Fruit fly (Drosophila melanogaster) whole organism, embryonic: ENCODE measurements around the gene Sk2.

Experiments used
- CG11398 ChIP-seq: fragments of 200-800 bp; sonication (Bioruptor generic); optimal IDR thresholded peaks from 2 replicates; lab custom pipeline; 2016; ENCODE audit warnings: missing biosample characterization, missing genetic modification characterization
- CG11504 ChIP-seq: fragments of 200-800 bp; sonication (Bioruptor generic); optimal IDR thresholded peaks from 3 replicates; lab custom pipeline; 2019; ENCODE audit warnings: missing biosample characterization, mild to moderate bottlenecking, missing genetic modification characterization, moderate library complexity
- CG12104 ChIP-seq: fragments of 200-800 bp; sonication (Bioruptor generic); optimal IDR thresholded peaks from 3 replicates; lab custom pipeline; 2016; ENCODE audit warnings: missing biosample characterization, missing genetic modification characterization
- CG12769 ChIP-seq: fragments of 200-800 bp; sonication (Bioruptor generic); optimal IDR thresholded peaks from 2 replicates; lab custom pipeline; 2019; ENCODE audit warnings: missing biosample characterization, mild to moderate bottlenecking, missing genetic modification characterization, moderate library complexity
- CG15479 ChIP-seq: fragments of 200-800 bp; sonication (Bioruptor generic); optimal IDR thresholded peaks from 3 replicates; lab custom pipeline; 2019; ENCODE audit warnings: missing biosample characterization, mild to moderate bottlenecking, missing genetic modification characterization, moderate library complexity
- CG16815 ChIP-seq: fragments of 200-800 bp; sonication (Bioruptor generic); optimal IDR thresholded peaks from 3 replicates; lab custom pipeline; 2017; ENCODE audit warnings: missing biosample characterization, mild to moderate bottlenecking, missing genetic modification characterization
- CG17328 ChIP-seq: fragments of 200-800 bp; sonication (Bioruptor generic); IDR thresholded peaks from 2 replicates; pipeline ENCODE4 v1.3.6; 2022; ENCODE audit warnings: missing biosample characterization, missing genetic modification characterization
- CG17612 ChIP-seq: fragments of 200-800 bp; sonication (Bioruptor generic); IDR thresholded peaks from 2 replicates; pipeline ENCODE4 v1.3.6; 2022; ENCODE audit warnings: missing biosample characterization, missing genetic modification characterization
- CG18599 ChIP-seq: fragments of 200-800 bp; sonication (Bioruptor generic); optimal IDR thresholded peaks from 3 replicates; lab custom pipeline; 2017; ENCODE audit warnings: missing biosample characterization, missing genetic modification characterization, mild to moderate bottlenecking, moderate library complexity, missing genetic modification reagents
- CG2129 ChIP-seq: fragments of 200-800 bp; sonication (Bioruptor generic); IDR thresholded peaks from 2 replicates; pipeline ENCODE4 v1.3.6; 2022; ENCODE audit warnings: missing biosample characterization, missing genetic modification characterization; ENCODE audit not compliant: partially characterized antibody
- CG2678 ChIP-seq: fragments of 200-800 bp; sonication (Bioruptor generic); optimal IDR thresholded peaks from 3 replicates; lab custom pipeline; 2019; ENCODE audit warnings: missing biosample characterization, mild to moderate bottlenecking, missing genetic modification characterization, moderate library complexity
- CG2712 ChIP-seq: fragments of 200-800 bp; optimal IDR thresholded peaks from 3 replicates; lab custom pipeline; 2019; ENCODE audit warnings: missing biosample characterization, mild to moderate bottlenecking, missing genetic modification characterization, moderate library complexity
- CG2889 ChIP-seq: fragments of 200-800 bp; sonication (Bioruptor generic); IDR thresholded peaks from 3 replicates; pipeline ENCODE4 v1.3.6; 2022; ENCODE audit warnings: missing biosample characterization, missing genetic modification characterization
- CG32532 ChIP-seq: fragments of 200-800 bp; sonication (Bioruptor generic); IDR thresholded peaks from 2 replicates; pipeline ENCODE4 v1.3.6; 2022; ENCODE audit warnings: missing biosample characterization, missing genetic modification characterization
- CG4328 ChIP-seq: fragments of 200-800 bp; sonication (Bioruptor generic); optimal IDR thresholded peaks from 3 replicates; lab custom pipeline; 2017; ENCODE audit warnings: missing biosample characterization, missing genetic modification reagents, missing genetic modification characterization
- CG5180 ChIP-seq: fragments of 200-800 bp; sonication (Bioruptor generic); optimal IDR thresholded peaks from 3 replicates; lab custom pipeline; 2017; ENCODE audit warnings: missing biosample characterization, missing genetic modification characterization, mild to moderate bottlenecking, moderate library complexity, missing genetic modification reagents
- CG6813 ChIP-seq: fragments of 200-800 bp; sonication (Bioruptor generic); optimal IDR thresholded peaks from 2 replicates; lab custom pipeline; 2017; ENCODE audit warnings: missing biosample characterization, missing genetic modification characterization, mild to moderate bottlenecking, moderate library complexity, missing genetic modification reagents
- CG7745 ChIP-seq: fragments of 200-800 bp; sonication (Bioruptor generic); optimal IDR thresholded peaks from 2 replicates; lab custom pipeline; 2018; ENCODE audit warnings: missing biosample characterization, mild to moderate bottlenecking, missing genetic modification characterization, moderate library complexity
- CG8944 ChIP-seq: fragments of 200-800 bp; sonication (Bioruptor generic); optimal IDR thresholded peaks from 3 replicates; lab custom pipeline; 2016; ENCODE audit warnings: missing biosample characterization, missing genetic modification characterization
- Dbx ChIP-seq: fragments of 200-800 bp; sonication (Bioruptor generic); IDR thresholded peaks from 3 replicates; pipeline ENCODE4 v1.3.6; 2022; ENCODE audit warnings: missing biosample characterization, missing genetic modification characterization
- Ets65A ChIP-seq: fragments of 200-800 bp; sonication (Bioruptor generic); peaks from one replicate; lab custom pipeline; 2016; ENCODE audit warnings: missing biosample characterization, missing genetic modification characterization
- HLH3B ChIP-seq: fragments of 200-800 bp; sonication (Bioruptor generic); IDR thresholded peaks from 2 replicates; pipeline ENCODE4 v1.3.6; 2022; ENCODE audit warnings: missing biosample characterization, missing genetic modification characterization
- HLH4C ChIP-seq: fragments of 200-800 bp; sonication (Bioruptor generic); IDR thresholded peaks from 3 replicates; pipeline ENCODE4 v1.3.6; 2022; ENCODE audit warnings: missing biosample characterization, missing genetic modification characterization; ENCODE audit not compliant: partially characterized antibody
- HmgZ ChIP-seq: fragments of 200-800 bp; sonication (Bioruptor generic); optimal IDR thresholded peaks from 2 replicates; lab custom pipeline; 2018; ENCODE audit warnings: missing biosample characterization, mild to moderate bottlenecking, missing genetic modification characterization
- Mad ChIP-seq: fragments of 200-800 bp; sonication (Bioruptor generic); optimal IDR thresholded peaks from 2 replicates; lab custom pipeline; 2016; ENCODE audit warnings: missing biosample characterization, missing genetic modification characterization
- Myb ChIP-seq: fragments of 200-800 bp; sonication (Bioruptor generic); optimal IDR thresholded peaks from 2 replicates; lab custom pipeline; 2016; ENCODE audit warnings: missing biosample characterization, missing genetic modification characterization
- Opbp ChIP-seq: fragments of 200-800 bp; sonication (Bioruptor generic); IDR thresholded peaks from 3 replicates; pipeline ENCODE4 v1.3.6; 2022; ENCODE audit warnings: missing biosample characterization, missing genetic modification characterization; ENCODE audit not compliant: partially characterized antibody
- Trl ChIP-seq, 3 experiments: fragments of >200 bp in 2 of 3; fragments of 200-800 bp in 1 of 3; sonication (Bioruptor generic) in 1 of 3; optimal IDR thresholded peaks; 2 replicates in 1 of 3; 3 replicates in 2 of 3; lab custom pipeline; 2016 to 2017; ENCODE audit warnings: missing biosample characterization in 1 of 3, missing genetic modification characterization in 1 of 3
- ara ChIP-seq: fragments of 200-800 bp; sonication (Bioruptor generic); IDR thresholded peaks from 2 replicates; pipeline ENCODE4 v1.3.6; 2022; ENCODE audit warnings: missing biosample characterization, missing genetic modification characterization
- bab2 ChIP-seq: fragments of 200-800 bp; sonication (Bioruptor generic); optimal IDR thresholded peaks from 2 replicates; lab custom pipeline; 2016; ENCODE audit warnings: missing biosample characterization, missing genetic modification characterization
- btn ChIP-seq: fragments of 200-800 bp; sonication (Bioruptor generic); optimal IDR thresholded peaks from 2 replicates; lab custom pipeline; 2016; ENCODE audit warnings: missing biosample characterization, missing genetic modification characterization
- cas ChIP-seq: fragments of 200-800 bp; sonication (Bioruptor generic); IDR thresholded peaks from 2 replicates; pipeline ENCODE4 v1.3.6; 2022; ENCODE audit warnings: missing biosample characterization, missing genetic modification characterization
- cato ChIP-seq: fragments of 200-800 bp; sonication (Bioruptor generic); optimal IDR thresholded peaks from 2 replicates; lab custom pipeline; 2016; ENCODE audit warnings: missing biosample characterization, missing genetic modification characterization, borderline replicate concordance
- chm ChIP-seq: fragments of 200-800 bp; sonication (Bioruptor generic); IDR thresholded peaks from 2 replicates; pipeline ENCODE4 v1.3.6; 2022; ENCODE audit warnings: missing biosample characterization, missing genetic modification characterization
- crc ChIP-seq: fragments of 200-800 bp; sonication (Bioruptor generic); optimal IDR thresholded peaks from 2 replicates; lab custom pipeline; 2016; ENCODE audit warnings: missing biosample characterization, missing genetic modification characterization
- dpn ChIP-seq, 2 experiments: fragments of 200-800 bp; sonication (Bioruptor generic); optimal IDR thresholded peaks; 3 replicates each; lab custom pipeline; 2016; ENCODE audit warnings: missing biosample characterization in 2 of 2, missing genetic modification characterization in 2 of 2
- en ChIP-seq: fragments of 200-800 bp; sonication (Bioruptor generic); optimal IDR thresholded peaks from 2 replicates; lab custom pipeline; 2016; ENCODE audit warnings: missing biosample characterization, missing genetic modification characterization
- esg ChIP-seq: fragments of 200-800 bp; sonication (Bioruptor generic); conservative IDR thresholded peaks from 2 replicates; pipeline ENCODE4 v1.3.6; 2022; ENCODE audit warnings: missing biosample characterization, missing genetic modification characterization
- ewg ChIP-seq: fragments of 200-800 bp; sonication (Bioruptor generic); optimal IDR thresholded peaks from 3 replicates; lab custom pipeline; 2017; ENCODE audit warnings: mild to moderate bottlenecking, missing biosample characterization, missing genetic modification reagents, missing genetic modification characterization
- gce ChIP-seq: fragments of 200-800 bp; sonication (Bioruptor generic); IDR thresholded peaks from 3 replicates; pipeline ENCODE4 v1.3.6; 2022; ENCODE audit warnings: missing biosample characterization, missing genetic modification characterization
- her ChIP-seq: fragments of 200-800 bp; sonication (Bioruptor generic); optimal IDR thresholded peaks from 2 replicates; lab custom pipeline; 2016; ENCODE audit warnings: missing biosample characterization, missing genetic modification characterization
- jigr1 ChIP-seq: fragments of 200-800 bp; sonication (Bioruptor generic); IDR thresholded peaks from 3 replicates; pipeline ENCODE4 v1.3.6; 2022; ENCODE audit warnings: missing biosample characterization, missing genetic modification characterization
- lab ChIP-seq: fragments of 200-800 bp; sonication (Bioruptor generic); optimal IDR thresholded peaks from 3 replicates; lab custom pipeline; 2017; ENCODE audit warnings: missing biosample characterization, missing genetic modification characterization, mild to moderate bottlenecking, moderate library complexity, missing genetic modification reagents
- lov ChIP-seq, 2 experiments: fragments of 200-800 bp in 1 of 2; fragments of >200 bp in 1 of 2; sonication (Bioruptor generic) in 1 of 2; IDR thresholded peaks in 1 of 2; optimal IDR thresholded peaks in 1 of 2; 2 replicates in 1 of 2; 3 replicates in 1 of 2; pipeline versions ENCODE4 v1.3.6 to Lab custom; 2017 to 2022; ENCODE audit warnings: missing biosample characterization in 1 of 2, missing genetic modification characterization in 1 of 2
- pfk ChIP-seq: fragments of 200-800 bp; sonication (Bioruptor generic); optimal IDR thresholded peaks from 2 replicates; lab custom pipeline; 2018; ENCODE audit warnings: missing biosample characterization, mild to moderate bottlenecking, missing genetic modification characterization, moderate library complexity
- shn ChIP-seq: fragments of 200-800 bp; sonication (Bioruptor generic); optimal IDR thresholded peaks from 3 replicates; lab custom pipeline; 2016; ENCODE audit warnings: missing biosample characterization, missing genetic modification characterization
- slbo ChIP-seq: fragments of 200-800 bp; sonication (Bioruptor generic); IDR thresholded peaks from 2 replicates; pipeline ENCODE4 v1.3.6; 2022; ENCODE audit warnings: missing biosample characterization, missing genetic modification characterization
- vvl ChIP-seq: fragments of 200-800 bp; sonication (Bioruptor generic); IDR thresholded peaks from 2 replicates; pipeline ENCODE4 v1.3.6; 2022; ENCODE audit warnings: missing biosample characterization, missing genetic modification characterization

Sk2 gene

dm6 chr3L:3001445-3001844 is 45.4 kb upstream of the Sk2 start, which contains the start of gene FMRFaR:
Gene FMRFaR, plus strand, starts transcription at chr3L:3001716.
- TF ChIP-seq dpn (GFP tag; optimal IDR thresholded peaks at IDR 0.05; lab: Kevin White, UChicago): no peak
- TF ChIP-seq CG32532 (GFP tag; lab: Robert Waterston, UW): 0 out of 2 replicates have a peak, but pooled peaks have one; percentile 27
- TF ChIP-seq her (GFP tag; lab: Kevin White, UChicago): no peak
- peak; percentile 15; the same call in 1 of the 2 replicates for TF ChIP-seq chm
- no peak for TF ChIP-seq CG17328 (GFP tag; lab: Robert Waterston, UW)
- no peak for TF ChIP-seq crc (GFP tag; lab: Kevin White, UChicago)
- no peak for TF ChIP-seq CG11398 (GFP tag; lab: Kevin White, UChicago)
- no peak for TF ChIP-seq shn (GFP tag; lab: Kevin White, UChicago)
- TF ChIP-seq CG8944 (GFP tag; lab: Kevin White, UChicago): no peak
- TF ChIP-seq CG11504: peak; percentile 99
- TF ChIP-seq lov (optimal IDR thresholded peaks at IDR 0.05; lab: Kevin White, UChicago): no peak
- no peak for TF ChIP-seq lov (GFP tag; IDR thresholded peaks at IDR 0.05; lab: Robert Waterston, UW)
- no peak for TF ChIP-seq Mad (GFP tag; lab: Kevin White, UChicago)
- no peak for TF ChIP-seq en (GFP tag; lab: Kevin White, UChicago)

dm6 chr3L:3013496-3013895 is 33.4 kb upstream of the Sk2 start:
- TF ChIP-seq CG11504 (peak; percentile 11), cato (GFP tag; lab: Kevin White, UChicago) (no peak), CG18599 (GFP tag; lab: Kevin White, UChicago) (peak; percentile 42), esg (GFP tag; lab: Robert Waterston, UW) (peak; percentile 23; the same call in 1 of the 2 replicates), slbo (GFP tag; lab: Robert Waterston, UW) (peak; percentile 57), ewg (GFP tag; lab: Kevin White, UChicago) (no peak), HLH4C (no peak), CG12769 (tag; lab: Kevin White, UChicago) (no peak), ara (no peak), CG2889 (GFP tag; lab: Robert Waterston, UW) (0 out of 3 replicates have a peak, but pooled peaks have one; percentile 15), HmgZ (tag; lab: Kevin White, UChicago) (no peak), Ets65A (GFP tag; lab: Kevin White, UChicago) (peak; percentile 69), CG2678 (tag; lab: Kevin White, UChicago) (peak; percentile 7), CG16815 (GFP tag; lab: Kevin White, UChicago) (no peak), btn (GFP tag; lab: Kevin White, UChicago) (no peak), HLH3B (GFP tag; lab: Robert Waterston, UW) (0 out of 2 replicates have a peak, but pooled peaks have one; percentile 24), gce (GFP tag; lab: Robert Waterston, UW) (no peak), Dbx (GFP tag; lab: Robert Waterston, UW) (0 out of 3 replicates have a peak, but pooled peaks have one; percentile 14), CG5180 (GFP tag; lab: Kevin White, UChicago) (no peak), CG4328 (GFP tag; lab: Kevin White, UChicago) (no peak), cas (GFP tag; lab: Robert Waterston, UW) (no peak), Opbp (no peak), lab (GFP tag; lab: Kevin White, UChicago) (peak; percentile 15), vvl (no peak), CG2712 (tag; lab: Kevin White, UChicago) (no peak), bab2 (no peak)

dm6 chr3L:3015969-3016368 is 30.9 kb upstream of the Sk2 start, which contains the start of gene CG32488:
Gene CG32488, minus strand, starts transcription at chr3L:3016069.
- TF ChIP-seq CG12104 (GFP tag; lab: Kevin White, UChicago) (no peak), CG12769 (tag; lab: Kevin White, UChicago) (no peak), jigr1 (GFP tag; lab: Robert Waterston, UW) (no peak), CG17612 (GFP tag; lab: Robert Waterston, UW) (no peak), CG7745 (no peak), Myb (GFP tag; lab: Kevin White, UChicago) (no peak), pfk (GFP tag; lab: Kevin White, UChicago) (no peak), ewg (GFP tag; lab: Kevin White, UChicago) (no peak), Trl (optimal IDR thresholded peaks at IDR 0.05; lab: Kevin White, UChicago) (no peak), Trl (GFP tag; optimal IDR thresholded peaks at IDR 0.05; lab: Kevin White, UChicago) (no peak), CG2129 (GFP tag; lab: Robert Waterston, UW) (no peak), CG6813 (no peak), CG15479 (GFP tag; lab: Kevin White, UChicago) (no peak), bab2 (no peak)
